Worm (Caenorhabditis elegans): ENCODE data around the gene mxl-1.
A peak's percentile ranks its signal among the peaks of the same experiment; 100 is the strongest.

DNA sequence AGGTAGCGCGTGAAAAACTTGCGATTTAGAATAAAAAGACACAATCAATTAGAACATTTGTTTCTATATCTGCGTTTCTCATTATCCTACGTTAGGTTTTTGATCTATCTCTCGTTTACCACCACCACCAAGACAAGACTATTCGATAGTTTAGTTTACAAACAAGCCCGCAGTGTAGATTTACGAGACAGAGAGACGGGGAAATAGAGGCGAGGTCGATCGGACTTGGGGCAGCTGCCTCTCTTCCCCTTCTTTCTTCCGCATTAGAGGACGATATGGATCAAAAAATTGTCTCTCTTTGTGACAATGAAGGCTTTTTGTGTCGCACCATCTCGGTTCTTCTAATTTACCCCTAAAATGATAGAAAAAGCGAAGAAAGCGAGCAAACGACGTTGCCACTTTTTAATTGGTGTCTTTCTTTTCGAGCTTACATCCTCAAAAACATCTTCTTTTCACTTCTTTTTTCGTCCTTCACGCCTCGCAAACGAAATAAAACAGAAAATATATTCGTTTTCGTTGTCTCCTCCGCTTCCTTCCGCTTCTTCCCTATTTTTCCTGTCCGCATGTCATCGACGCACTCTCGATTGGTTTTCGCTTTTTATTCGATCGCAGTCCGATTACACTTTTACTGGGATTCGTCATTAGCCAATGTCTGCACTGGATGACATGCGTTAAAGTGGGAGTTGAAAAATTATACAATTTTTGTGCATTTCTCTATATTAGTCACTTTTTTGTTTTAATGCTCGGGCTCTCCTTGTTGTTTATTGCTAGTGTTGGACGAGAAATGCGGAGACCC is 37.0 kb downstream of the mxl-1 start:
- TF ChIP-seq snpc-4 (tag; optimal IDR thresholded peaks at IDR 0.05) (no peak), elt-3 (tag; optimal IDR thresholded peaks at IDR 0.05) (no peak), ceh-82 (tag; optimal IDR thresholded peaks at IDR 0.05) (no peak), ceh-16 (tag; optimal IDR thresholded peaks at IDR 0.05) (no peak), nhr-10 (tag; optimal IDR thresholded peaks at IDR 0.05) (no peak), lsy-2 (tag; optimal IDR thresholded peaks at IDR 0.05) (peak in 1 of 2 experiments; percentile 25), mab-5 (tag; optimal IDR thresholded peaks at IDR 0.05) (no peak), nhr-11 (tag; optimal IDR thresholded peaks at IDR 0.05) (no peak), blmp-1 (tag; optimal IDR thresholded peaks at IDR 0.05; ENCODE audit: insufficient read depth) (no peak), zag-1 (tag; optimal IDR thresholded peaks at IDR 0.05) (no peak), fos-1 (tag; optimal IDR thresholded peaks at IDR 0.05) (no peak), ztf-11 (tag; optimal IDR thresholded peaks at IDR 0.05) (no peak), lin-39 (tag; optimal IDR thresholded peaks at IDR 0.05) (no peak)

All from whole organism, L2 larva.